Worm (Caenorhabditis elegans): ENCODE data around the gene cah-5.

The cah-5 gene

DNA sequence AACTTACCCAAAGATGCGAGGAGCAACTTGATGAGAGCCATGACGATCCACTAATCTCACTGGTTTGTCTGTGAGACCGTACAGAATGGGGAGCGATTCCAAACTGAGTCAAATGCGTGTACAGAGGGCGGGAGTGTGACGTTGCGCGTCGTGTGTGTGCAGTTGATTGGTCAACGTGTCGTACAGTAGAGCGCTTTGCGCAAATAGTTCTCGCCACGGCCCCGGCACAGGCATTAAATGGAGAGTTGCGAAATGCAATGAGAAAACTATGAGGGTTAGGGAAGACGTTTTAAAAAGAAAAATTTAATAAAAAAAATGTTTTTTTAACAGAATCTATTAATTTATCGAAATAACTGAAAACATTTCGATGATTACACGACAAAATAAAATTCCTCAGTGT is 48.6 kb downstream of the cah-5 start, which contains the start of gene pdi-6:
Gene pdi-6, minus strand, starts transcription at position 164 of the 400 bp plus-strand sequence.
- TF ChIP-seq dmd-4 (tag; optimal IDR thresholded peaks at IDR 0.05) (no peak), ztf-11 (tag; optimal IDR thresholded peaks at IDR 0.05) (no peak), ZK546.5 (tag; optimal IDR thresholded peaks at IDR 0.05) (peak; percentile 17), mdl-1 (tag; optimal IDR thresholded peaks at IDR 0.05) (peak; percentile 24 to 78), gmeb-1 (tag; optimal IDR thresholded peaks at IDR 0.05) (peak; percentile 84), nhr-237 (tag; optimal IDR thresholded peaks at IDR 0.05) (no peak), nhr-129 (tag; optimal IDR thresholded peaks at IDR 0.05) (peak; percentile 92), lin-11 (tag; optimal IDR thresholded peaks at IDR 0.05) (peak; percentile 90), zag-1 (tag; optimal IDR thresholded peaks at IDR 0.05) (peak; percentile 54), crh-2 (tag; optimal IDR thresholded peaks at IDR 0.05) (peak; percentile 99), nhr-23 (tag; optimal IDR thresholded peaks at IDR 0.05) (no peak), mbf-1 (tag; optimal IDR thresholded peaks at IDR 0.05) (no peak), aly-2 (tag; optimal IDR thresholded peaks at IDR 0.05) (no peak), nhr-21 (tag; optimal IDR thresholded peaks at IDR 0.05) (peak; percentile 85), sem-4 (tag; optimal IDR thresholded peaks at IDR 0.05) (peak; percentile 79), unc-62 (GFP tag; optimal IDR thresholded peaks at IDR 0.05) (no peak), ama-1 (optimal IDR thresholded peaks at IDR 0.05) (no peak), lin-13 (GFP tag; optimal IDR thresholded peaks at IDR 0.05) (peak; percentile 93), blmp-1 (tag; optimal IDR thresholded peaks at IDR 0.05; ENCODE audit: insufficient read depth) (peak; percentile 45), nhr-11 (tag; optimal IDR thresholded peaks at IDR 0.05) (no peak), egl-27 (tag; optimal IDR thresholded peaks at IDR 0.05) (peak; percentile 62), Y55F3AM.14 (GFP tag; optimal IDR thresholded peaks at IDR 0.05) (peak; percentile 59), sma-3 (GFP tag; optimal IDR thresholded peaks at IDR 0.05) (peak; percentile 95), ztf-4 (tag; optimal IDR thresholded peaks at IDR 0.05) (peak; percentile 58), unc-55 (GFP tag; optimal IDR thresholded peaks at IDR 0.05) (peak; percentile 91), unc-39 (tag; optimal IDR thresholded peaks at IDR 0.05) (no peak), C34F6.9 (tag; optimal IDR thresholded peaks at IDR 0.05) (peak; percentile 88), snpc-4 (tag; optimal IDR thresholded peaks at IDR 0.05) (peak; percentile 43), ceh-16 (tag; optimal IDR thresholded peaks at IDR 0.05) (peak; percentile 65), nhr-77 (tag; optimal IDR thresholded peaks at IDR 0.05) (peak; percentile 44), fos-1 (tag; optimal IDR thresholded peaks at IDR 0.05) (peak; percentile 93), F13H6.1 (tag; optimal IDR thresholded peaks at IDR 0.05) (peak; percentile 90), R02D3.7 (tag; optimal IDR thresholded peaks at IDR 0.05) (peak; percentile 2), ztf-1 (GFP tag; conservative IDR thresholded peaks at IDR 0.05) (no peak), peb-1 (tag; optimal IDR thresholded peaks at IDR 0.05) (no peak), nhr-12 (tag; optimal IDR thresholded peaks at IDR 0.05) (no peak), nhr-10 (tag; optimal IDR thresholded peaks at IDR 0.05) (peak; percentile 50), ceh-82 (tag; optimal IDR thresholded peaks at IDR 0.05) (peak; percentile 60), sma-9 (GFP tag; optimal IDR thresholded peaks at IDR 0.05) (peak; percentile 91), sma-9 (tag; optimal IDR thresholded peaks at IDR 0.05) (no peak), elt-1 (tag; optimal IDR thresholded peaks at IDR 0.05) (no peak), lsy-2 (tag; optimal IDR thresholded peaks at IDR 0.05) (peak; percentile 78 to 92), lin-39 (tag; optimal IDR thresholded peaks at IDR 0.05) (no peak), elt-3 (tag; optimal IDR thresholded peaks at IDR 0.05) (no peak), skn-1 (tag; optimal IDR thresholded peaks at IDR 0.05) (no peak), nhr-25 (tag; optimal IDR thresholded peaks at IDR 0.05) (peak; percentile 90), alr-1 (tag; optimal IDR thresholded peaks at IDR 0.05) (no peak), nhr-6 (tag; optimal IDR thresholded peaks at IDR 0.05) (peak; percentile 66), mab-5 (tag; optimal IDR thresholded peaks at IDR 0.05) (peak; percentile 75)
